Worm (Caenorhabditis elegans) whole organism, L2 larva: Measurements from ENCODE around the gene prmt-5.

ENCODE experiments used
- blmp-1 ChIP-seq: sonication (generic microtip); optimal IDR thresholded peaks from 2 replicates; lab custom pipeline; 2017; ENCODE audit warnings: missing genetic modification characterization, mild to moderate bottlenecking, missing compliant biosample characterization, antibody characterized with exemption, moderate library complexity; ENCODE audit not compliant: insufficient read depth
- ceh-16 ChIP-seq: fragments of 150-350 bp; optimal IDR thresholded peaks from 2 replicates; lab custom pipeline; 2014; ENCODE audit warnings: missing biosample characterization, missing genetic modification characterization
- lin-11 ChIP-seq: fragments of 150-350 bp; sonication (generic microtip); optimal IDR thresholded peaks from 2 replicates; lab custom pipeline; 2014; ENCODE audit warnings: missing biosample characterization, missing genetic modification characterization, inconsistent platforms, mixed read lengths
- lin-39 ChIP-seq: fragments of 150-350 bp; optimal IDR thresholded peaks from 2 replicates; lab custom pipeline; 2014; ENCODE audit warnings: missing biosample characterization, missing genetic modification reagents, missing genetic modification characterization
- mbf-1 ChIP-seq: sonication (generic microtip); optimal IDR thresholded peaks from 2 replicates; lab custom pipeline; 2017; ENCODE audit warnings: missing biosample characterization, missing genetic modification characterization
- mdl-1 ChIP-seq, 2 experiments: fragments of 150-350 bp in 1 of 2; sonication (generic microtip) in 1 of 2; optimal IDR thresholded peaks; 2 replicates each; lab custom pipeline; 2017; ENCODE audit warnings: missing biosample characterization in 2 of 2, missing genetic modification characterization in 2 of 2
- nhr-12 ChIP-seq: fragments of 150-350 bp; optimal IDR thresholded peaks from 2 replicates; lab custom pipeline; 2014; ENCODE audit warnings: missing biosample characterization, missing genetic modification characterization
- sma-9 ChIP-seq, 2 experiments: fragments of 150-350 bp in 1 of 2; sonication (generic microtip) in 1 of 2; optimal IDR thresholded peaks; 2 replicates each; lab custom pipeline; 2014 to 2016; ENCODE audit warnings: missing genetic modification characterization in 2 of 2, mild to moderate bottlenecking in 1 of 2, missing biosample characterization in 1 of 2, missing compliant biosample characterization in 1 of 2, missing genetic modification reagents in 1 of 2, moderate library complexity in 1 of 2
- snpc-4 ChIP-seq: fragments of 150-350 bp; optimal IDR thresholded peaks from 2 replicates; lab custom pipeline; 2014; ENCODE audit warnings: missing biosample characterization, missing genetic modification characterization
- zag-1 ChIP-seq: fragments of 150-350 bp; optimal IDR thresholded peaks from 2 replicates; lab custom pipeline; 2014; ENCODE audit warnings: missing biosample characterization, missing genetic modification characterization
- ztf-11 ChIP-seq: sonication (generic microtip); optimal IDR thresholded peaks from 2 replicates; lab custom pipeline; 2017; ENCODE audit warnings: missing biosample characterization, missing genetic modification characterization

ce11 chrIII:5180588-5180987 lies 49.8 kb upstream of the prmt-5 start:
- no peak for TF ChIP-seq sma-9 (GFP tag; optimal IDR thresholded peaks at IDR 0.05; lab: Kevin White, UChicago)
- TF ChIP-seq sma-9 (tag; optimal IDR thresholded peaks at IDR 0.05; lab: Kevin White, UChicago): no peak
- no peak for TF ChIP-seq nhr-12 (tag; lab: Kevin White, UChicago)
- no peak for TF ChIP-seq lin-39
- no peak for TF ChIP-seq lin-11 (tag; lab: Kevin White, UChicago)
- TF ChIP-seq blmp-1 (tag; lab: Kevin White, UChicago): no peak
- no peak for TF ChIP-seq zag-1 (tag; lab: Kevin White, UChicago)
- no peak for TF ChIP-seq ztf-11
- TF ChIP-seq snpc-4 (tag; lab: Kevin White, UChicago): no peak
- no peak for TF ChIP-seq mbf-1 (tag; lab: Kevin White, UChicago)
- no peak for TF ChIP-seq ceh-16
- no peak for TF ChIP-seq mdl-1 (tag; optimal IDR thresholded peaks at IDR 0.05; lab: Kevin White, UChicago)
